Worm (Caenorhabditis elegans): ENCODE results near the gene cit-1.1.

ce11 chrIII:7972061-7972460, 37.6 kb downstream of the cit-1.1 start, which contains the start of gene F54H12.5:
- TF ChIP-seq nhr-77 (tag; optimal IDR thresholded peaks at IDR 0.05) (no peak), ztf-4 (tag; optimal IDR thresholded peaks at IDR 0.05) (no peak), lin-39 (tag; optimal IDR thresholded peaks at IDR 0.05) (no peak), nhr-10 (tag; optimal IDR thresholded peaks at IDR 0.05) (no peak), unc-62 (GFP tag; optimal IDR thresholded peaks at IDR 0.05) (no peak), nhr-6 (tag; optimal IDR thresholded peaks at IDR 0.05) (no peak), nhr-11 (tag; optimal IDR thresholded peaks at IDR 0.05) (no peak), aly-2 (tag; optimal IDR thresholded peaks at IDR 0.05) (no peak)

All from whole organism, L2 larva.